Worm (Caenorhabditis elegans) whole organism, mixed stage, embryonic: ENCODE measurements around the gene rhy-1.

ENCODE experiments used
- ces-1 ChIP-seq: fragments of 150-350 bp; optimal IDR thresholded peaks from 2 replicates; lab custom pipeline; 2014; ENCODE audit warnings: missing biosample characterization, missing genetic modification reagents, missing genetic modification characterization
- elt-1 ChIP-seq: sonication (generic microtip); optimal IDR thresholded peaks from 2 replicates; lab custom pipeline; 2017; ENCODE audit warnings: missing genetic modification characterization, mild to moderate bottlenecking, missing compliant biosample characterization, antibody characterized with exemption, moderate library complexity, borderline replicate concordance; ENCODE audit not compliant: insufficient read depth
- mab-5 ChIP-seq: fragments of 150-350 bp; optimal IDR thresholded peaks from 2 replicates; lab custom pipeline; 2014; ENCODE audit warnings: missing biosample characterization, missing genetic modification characterization
- nhr-12 ChIP-seq: fragments of 150-350 bp; optimal IDR thresholded peaks from 2 replicates; lab custom pipeline; 2014; ENCODE audit warnings: missing biosample characterization, missing genetic modification characterization
- nhr-76 ChIP-seq: sonication (generic microtip); optimal IDR thresholded peaks from 2 replicates; lab custom pipeline; 2017; ENCODE audit warnings: missing biosample characterization, missing genetic modification characterization
- unc-62 ChIP-seq: fragments of 150-350 bp; optimal IDR thresholded peaks from 2 replicates; lab custom pipeline; 2014; ENCODE audit warnings: missing biosample characterization, missing genetic modification reagents, missing genetic modification characterization

- no peak for TF ChIP-seq elt-1 (tag; lab: Kevin White, UChicago)
- no peak for TF ChIP-seq nhr-12 (tag; lab: Kevin White, UChicago)
- no peak for TF ChIP-seq ces-1
- TF ChIP-seq unc-62 (GFP tag; lab: Kevin White, UChicago), result no peak
- no peak for TF ChIP-seq nhr-76 (tag; lab: Kevin White, UChicago)
- no peak for TF ChIP-seq mab-5
Observed at ce11 chrII:9131363-9131762, 29.8 kb upstream of the rhy-1 start, which contains the start of gene C16D2.1.
